Worm (Caenorhabditis elegans) whole organism, L1 larva: ENCODE data around the gene EGAP2.2.
"Not testable (repeated sequence)": the region's sequence is repeated elsewhere in the genome, so short reads cannot be mapped to it uniquely, and the experiment has no call there.

Source experiments
- blmp-1 ChIP-seq: fragments of 150-350 bp; optimal IDR thresholded peaks from 2 replicates; lab custom pipeline; 2014; ENCODE audit warnings: missing biosample characterization, missing genetic modification characterization
- fkh-4 ChIP-seq: sonication (generic microtip); optimal IDR thresholded peaks from 2 replicates; lab custom pipeline; 2016; ENCODE audit warnings: missing compliant biosample characterization, missing genetic modification characterization, borderline replicate concordance
- lir-3 ChIP-seq: sonication (generic microtip); optimal IDR thresholded peaks from 2 replicates; lab custom pipeline; 2016; ENCODE audit warnings: mild to moderate bottlenecking, missing genetic modification characterization, moderate library complexity, missing compliant biosample characterization; ENCODE audit not compliant: poor library complexity
- mdl-1 ChIP-seq, 2 experiments: fragments of 150-350 bp; optimal IDR thresholded peaks; 2 replicates each; lab custom pipeline; 2014 to 2017; ENCODE audit warnings: missing biosample characterization in 2 of 2, missing genetic modification characterization in 2 of 2, inconsistent platforms in 1 of 2
- nhr-20 ChIP-seq: sonication (generic microtip); optimal IDR thresholded peaks from 2 replicates; lab custom pipeline; 2016; ENCODE audit warnings: mild to moderate bottlenecking, missing genetic modification characterization, missing compliant biosample characterization
- nhr-28 ChIP-seq: fragments of 150-350 bp; optimal IDR thresholded peaks from 2 replicates; lab custom pipeline; 2014; ENCODE audit warnings: missing biosample characterization, missing genetic modification characterization
- unc-130 ChIP-seq: fragments of 150-350 bp; optimal IDR thresholded peaks from 2 replicates; lab custom pipeline; 2017; ENCODE audit warnings: missing biosample characterization, missing genetic modification characterization, inconsistent platforms
- ztf-4 ChIP-seq: fragments of 150-350 bp; optimal IDR thresholded peaks from 2 replicates; lab custom pipeline; 2014; ENCODE audit warnings: missing biosample characterization, missing genetic modification characterization

DNA sequence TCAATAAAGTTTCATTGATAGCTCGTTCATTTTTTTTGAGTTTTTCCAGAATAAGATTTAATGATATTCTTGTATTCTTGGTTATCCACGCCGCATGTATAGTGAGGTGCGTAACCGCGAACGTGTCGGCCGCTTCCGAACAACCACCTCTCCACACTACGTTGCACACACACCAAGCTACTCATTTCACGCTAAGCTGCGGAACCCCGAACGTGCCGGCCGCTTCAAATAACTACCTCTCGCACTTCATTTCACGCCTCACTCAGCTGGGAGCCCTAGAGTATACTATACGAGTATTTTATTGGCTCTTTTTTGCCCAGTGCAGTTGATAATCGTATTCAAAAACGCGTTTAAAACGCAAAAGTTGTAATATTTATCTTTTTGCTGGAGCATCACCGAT, 29.5 kb upstream of the EGAP2.2 start:
- TF ChIP-seq mdl-1 (tag; optimal IDR thresholded peaks at IDR 0.05; lab: Kevin White, UChicago); blmp-1 (tag; lab: Kevin White, UChicago); nhr-28 (tag; lab: Kevin White, UChicago); lir-3 (tag; lab: Kevin White, UChicago); nhr-20 (tag; lab: Kevin White, UChicago); fkh-4 (tag; lab: Kevin White, UChicago); ztf-4 (tag; lab: Kevin White, UChicago); unc-130 (tag; lab: Kevin White, UChicago): not testable (repeated sequence)
